Fruit fly (Drosophila melanogaster): ENCODE data around the gene Mical.
A peak's percentile ranks its signal among the peaks of the same experiment; 100 is the strongest.

The Mical gene

DNA sequence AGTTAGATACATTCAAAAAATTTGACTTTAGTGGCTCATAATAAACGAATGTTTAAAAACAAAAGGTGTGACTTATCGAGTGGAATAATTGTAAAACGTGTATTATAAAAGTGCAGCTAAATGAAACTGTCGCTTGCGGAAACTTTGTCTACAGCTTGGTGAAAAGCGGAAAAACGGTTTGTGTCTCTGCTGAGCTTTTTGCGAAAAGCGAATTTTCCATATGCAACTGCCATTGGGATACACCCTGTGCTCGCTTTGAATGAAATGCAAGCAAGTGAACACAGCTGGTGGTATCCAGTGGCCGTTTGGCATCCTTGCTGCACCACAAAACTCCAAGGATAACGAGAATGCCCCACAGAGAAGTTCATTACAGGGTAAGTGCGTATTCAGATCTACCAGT, 48.2 kb upstream of the Mical start:
- no peak for TF ChIP-seq Jra (GFP tag; optimal IDR thresholded peaks at IDR 0.05)

DNA sequence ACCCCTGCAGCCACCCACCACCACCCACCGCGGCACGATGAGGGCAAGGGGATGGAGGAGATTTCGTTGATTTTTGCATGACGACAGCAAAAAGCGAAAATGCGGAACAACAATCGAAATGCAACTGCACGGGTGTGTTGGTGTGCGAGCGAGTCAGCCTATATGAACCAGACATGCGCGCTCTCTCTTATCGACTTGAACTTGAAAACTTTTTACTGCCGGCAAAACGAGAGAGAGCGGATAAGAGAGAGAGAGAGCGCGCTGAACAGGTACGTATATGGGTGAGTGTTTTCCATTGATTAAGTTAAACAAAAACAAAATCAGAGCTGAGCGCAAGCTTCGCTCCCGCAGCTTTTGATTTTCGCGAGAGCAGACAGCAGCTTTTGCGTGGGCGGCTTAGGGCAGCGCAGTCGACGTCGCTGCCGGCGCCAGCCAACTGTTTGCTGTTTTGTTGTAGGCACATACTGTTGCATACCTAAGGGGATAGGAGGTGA, 46.5 kb upstream of the Mical start:
- TF ChIP-seq ey (GFP tag; optimal IDR thresholded peaks at IDR 0.05) (no peak), dsf (GFP tag; optimal IDR thresholded peaks at IDR 0.05; ENCODE audit: borderline replicate concordance) (no peak), psq (GFP tag; optimal IDR thresholded peaks at IDR 0.05) (peak; percentile 84), dl (GFP tag; optimal IDR thresholded peaks at IDR 0.05; ENCODE audit: insufficient read depth in 1 of 2, partially characterized antibody in 2 of 2) (peak; percentile 96 to 97), fru (GFP tag; optimal IDR thresholded peaks at IDR 0.05) (peak; percentile 14), Dfd (GFP tag; optimal IDR thresholded peaks at IDR 0.05) (no peak), Rel (GFP tag; optimal IDR thresholded peaks at IDR 0.05) (peak; percentile 10), Rel (tag; optimal IDR thresholded peaks at IDR 0.05) (peak; percentile 33), rgr (GFP tag; optimal IDR thresholded peaks at IDR 0.05) (peak; percentile 19), GATAd (GFP tag; optimal IDR thresholded peaks at IDR 0.05) (no peak), woc (GFP tag; optimal IDR thresholded peaks at IDR 0.05) (no peak), pan (optimal IDR thresholded peaks at IDR 0.05) (no peak), Dif (GFP tag; optimal IDR thresholded peaks at IDR 0.05; ENCODE audit: partially characterized antibody) (peak; percentile 98), dmrt93B (GFP tag; optimal IDR thresholded peaks at IDR 0.05) (no peak), Mio (GFP tag; optimal IDR thresholded peaks at IDR 0.05) (no peak), Sp1 (GFP tag; optimal IDR thresholded peaks at IDR 0.05) (peak; percentile 18), CG9705 (GFP tag; optimal IDR thresholded peaks at IDR 0.05) (no peak), Abd-B (GFP tag; optimal IDR thresholded peaks at IDR 0.05) (no peak), sage (GFP tag; optimal IDR thresholded peaks at IDR 0.05) (peak; percentile 15), tai (GFP tag; optimal IDR thresholded peaks at IDR 0.05) (no peak), foxo (GFP tag; optimal IDR thresholded peaks at IDR 0.05) (no peak), jim (GFP tag; optimal IDR thresholded peaks at IDR 0.05) (no peak), CrebA (GFP tag; optimal IDR thresholded peaks at IDR 0.05; ENCODE audit: borderline replicate concordance) (peak; percentile 88), br (GFP tag; optimal IDR thresholded peaks at IDR 0.05) (no peak), HLH106 (tag; optimal IDR thresholded peaks at IDR 0.05) (no peak), Jra (GFP tag; optimal IDR thresholded peaks at IDR 0.05) (peak; percentile 15), Hr78 (GFP tag; optimal IDR thresholded peaks at IDR 0.05) (no peak), Hr83 (GFP tag; optimal IDR thresholded peaks at IDR 0.05; ENCODE audit: poor library complexity, severe bottlenecking) (peak; percentile 69), OdsH (GFP tag; optimal IDR thresholded peaks at IDR 0.05) (no peak), sv (GFP tag; optimal IDR thresholded peaks at IDR 0.05) (no peak), CG32264 (GFP tag; optimal IDR thresholded peaks at IDR 0.05) (no peak), lola (GFP tag; optimal IDR thresholded peaks at IDR 0.05) (no peak), Myc (optimal IDR thresholded peaks at IDR 0.05) (no peak), h (GFP tag; optimal IDR thresholded peaks at IDR 0.05) (peak; percentile 44), brk (GFP tag; optimal IDR thresholded peaks at IDR 0.05) (no peak), Hnf4 (GFP tag; optimal IDR thresholded peaks at IDR 0.05) (peak; percentile 8), N (GFP tag; optimal IDR thresholded peaks at IDR 0.05) (no peak), Vsx2 (GFP tag; optimal IDR thresholded peaks at IDR 0.05; ENCODE audit: partially characterized antibody) (peak; percentile 83), usp (GFP tag; optimal IDR thresholded peaks at IDR 0.05) (no peak)

DNA sequence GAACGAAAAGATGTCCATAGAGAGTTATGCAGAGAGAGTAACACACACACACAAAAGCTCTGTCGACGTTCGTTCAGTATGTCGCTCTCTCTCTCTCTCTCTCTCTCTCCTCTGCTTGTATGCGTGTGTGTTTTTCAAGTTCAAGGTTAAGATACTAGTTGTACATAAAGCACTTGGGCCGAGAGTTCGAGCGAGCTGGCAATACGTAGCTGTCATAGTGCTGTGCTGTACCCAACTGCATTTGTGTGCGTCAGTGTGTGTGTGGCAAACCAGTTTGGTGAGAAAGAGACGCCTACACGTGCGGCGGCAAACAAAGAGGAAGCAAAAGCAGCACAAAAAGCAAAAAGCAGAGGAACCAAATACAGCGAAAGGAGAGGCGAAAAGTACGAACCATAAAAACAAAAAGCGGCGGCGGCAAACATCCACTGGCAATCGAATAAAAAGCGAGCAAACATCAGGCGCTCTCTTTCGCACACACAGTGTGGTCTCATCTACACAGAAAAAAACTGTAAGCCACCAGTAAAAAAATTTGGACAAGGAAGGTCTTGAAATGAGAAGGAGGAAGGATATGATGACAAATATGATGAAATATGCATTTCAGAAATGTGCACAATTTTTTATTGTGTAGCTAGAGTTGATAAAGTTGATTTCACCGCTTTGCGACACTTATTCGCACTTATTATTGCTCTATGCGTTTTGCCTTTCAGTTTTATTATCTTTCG, 44.7 kb upstream of the Mical start:
- peak; percentile 52 to 96 for TF ChIP-seq foxo (GFP tag; optimal IDR thresholded peaks at IDR 0.05)
- peak; percentile 99 for TF ChIP-seq psq (GFP tag; optimal IDR thresholded peaks at IDR 0.05)
- TF ChIP-seq usp (GFP tag; optimal IDR thresholded peaks at IDR 0.05) = no peak
- TF ChIP-seq sv (GFP tag; optimal IDR thresholded peaks at IDR 0.05) = peak; percentile 62
- TF ChIP-seq brk (GFP tag; optimal IDR thresholded peaks at IDR 0.05) = peak; percentile 44
- no peak for TF ChIP-seq GATAd (GFP tag; optimal IDR thresholded peaks at IDR 0.05)
- peak; percentile 24 for TF ChIP-seq Rel (GFP tag; optimal IDR thresholded peaks at IDR 0.05)
- TF ChIP-seq Rel (tag; optimal IDR thresholded peaks at IDR 0.05) = peak; percentile 51
- TF ChIP-seq CG9705 (GFP tag; optimal IDR thresholded peaks at IDR 0.05) = peak; percentile 33
- peak; percentile 47 for TF ChIP-seq lola (GFP tag; optimal IDR thresholded peaks at IDR 0.05)
- peak; percentile 17 for TF ChIP-seq jim (GFP tag; optimal IDR thresholded peaks at IDR 0.05)
- TF ChIP-seq CG32264 (GFP tag; optimal IDR thresholded peaks at IDR 0.05) = peak; percentile 54
- TF ChIP-seq rgr (GFP tag; optimal IDR thresholded peaks at IDR 0.05) = peak; percentile 94
- TF ChIP-seq dsf (GFP tag; optimal IDR thresholded peaks at IDR 0.05; ENCODE audit: borderline replicate concordance) = peak; percentile 39
- peak; percentile 25 for TF ChIP-seq N (GFP tag; optimal IDR thresholded peaks at IDR 0.05)
- TF ChIP-seq Hr83 (GFP tag; optimal IDR thresholded peaks at IDR 0.05; ENCODE audit: poor library complexity, severe bottlenecking) = peak; percentile 77
- TF ChIP-seq ey (GFP tag; optimal IDR thresholded peaks at IDR 0.05) = peak; percentile 95
- no peak for TF ChIP-seq Myc (optimal IDR thresholded peaks at IDR 0.05)
- TF ChIP-seq br (GFP tag; optimal IDR thresholded peaks at IDR 0.05) = peak; percentile 94
- TF ChIP-seq Hr78 (GFP tag; optimal IDR thresholded peaks at IDR 0.05) = no peak
- peak; percentile 84 for TF ChIP-seq Sp1 (GFP tag; optimal IDR thresholded peaks at IDR 0.05)
- peak; percentile 8 for TF ChIP-seq Abd-B (GFP tag; optimal IDR thresholded peaks at IDR 0.05)
- peak; percentile 84 for TF ChIP-seq HLH106 (tag; optimal IDR thresholded peaks at IDR 0.05)
- TF ChIP-seq sage (GFP tag; optimal IDR thresholded peaks at IDR 0.05) = peak; percentile 53
- TF ChIP-seq tai (GFP tag; optimal IDR thresholded peaks at IDR 0.05) = peak; percentile 92
- TF ChIP-seq h (GFP tag; optimal IDR thresholded peaks at IDR 0.05) = peak; percentile 95
- peak; percentile 81 to 84 for TF ChIP-seq dl (GFP tag; optimal IDR thresholded peaks at IDR 0.05; ENCODE audit: insufficient read depth in 1 of 2, partially characterized antibody in 2 of 2)
- TF ChIP-seq Vsx2 (GFP tag; optimal IDR thresholded peaks at IDR 0.05; ENCODE audit: partially characterized antibody) = peak; percentile 79
- peak; percentile 92 for TF ChIP-seq woc (GFP tag; optimal IDR thresholded peaks at IDR 0.05)
- TF ChIP-seq Mio (GFP tag; optimal IDR thresholded peaks at IDR 0.05) = peak; percentile 69
- peak; percentile 42 for TF ChIP-seq CrebA (GFP tag; optimal IDR thresholded peaks at IDR 0.05; ENCODE audit: borderline replicate concordance)
- peak; percentile 94 for TF ChIP-seq Dif (GFP tag; optimal IDR thresholded peaks at IDR 0.05; ENCODE audit: partially characterized antibody)
- TF ChIP-seq dmrt93B (GFP tag; optimal IDR thresholded peaks at IDR 0.05) = peak; percentile 69
- TF ChIP-seq pan (optimal IDR thresholded peaks at IDR 0.05) = no peak
- TF ChIP-seq fru (GFP tag; optimal IDR thresholded peaks at IDR 0.05) = peak; percentile 93

All from whole organism, wandering third instar larva.